Comparison of ENCODE assay signal across 2 fruit fly cellular contexts in genomic region chr3R:5615484-5615883, dm6.
TF ChIP-seq lines count a peak whose summit lies in the region.

No protein-coding gene starts in this region.

- no peak for TF ChIP-seq CTCF in whole organism, embryonic (GFP tag; optimal IDR thresholded peaks at IDR 0.05; lab: Kevin White, UChicago)

TF ChIP-seq in whole organism, embryonic, 481 proteins besides CTCF, POLR2A, EP300 and RAD21:
- TF ChIP-seq peb (GFP tag; IDR thresholded peaks at IDR 0.05; lab: Robert Waterston, UW) (no peak), Doc3 (GFP tag; IDR thresholded peaks at IDR 0.05; lab: Robert Waterston, UW; ENCODE audit: partially characterized antibody) (no peak), Hmr (GFP tag; optimal IDR thresholded peaks at IDR 0.05; lab: Kevin White, UChicago) (no peak), abd-A (tag; optimal IDR thresholded peaks at IDR 0.05; lab: Kevin White, UChicago) (no peak), al (GFP tag; IDR thresholded peaks at IDR 0.05; lab: Robert Waterston, UW) (no peak), CG12769 (tag; optimal IDR thresholded peaks at IDR 0.05; lab: Kevin White, UChicago) (no peak), CG8478 (optimal IDR thresholded peaks at IDR 0.05; lab: Kevin White, UChicago) (peak; percentile 11), Gug (GFP tag; IDR thresholded peaks at IDR 0.05; lab: Robert Waterston, UW) (no peak), crol (GFP tag; IDR thresholded peaks at IDR 0.05; lab: Robert Waterston, UW) (0 out of 2 replicates have a peak, but pooled peaks have one; percentile 9), Adf1 (GFP tag; IDR thresholded peaks at IDR 0.05; lab: Robert Waterston, UW) (peak; percentile 33; the same call in 1 of the 2 replicates), Med (GFP tag; lab: Kevin White, UChicago) (peak; percentile 37)

TF ChIP-seq in whole organism, pupa, 21 proteins besides CTCF, POLR2A, EP300 and RAD21:
- TF ChIP-seq EcR (GFP tag; optimal IDR thresholded peaks at IDR 0.05; lab: Kevin White, UChicago) = peak; percentile 85
- no peak for TF ChIP-seq Snoo (tag; optimal IDR thresholded peaks at IDR 0.05; lab: Kevin White, UChicago)
- peak; percentile 79 for TF ChIP-seq CG13204 (GFP tag; optimal IDR thresholded peaks at IDR 0.05; lab: Kevin White, UChicago)
TF ChIP-seq in whole organism, pupa: peak in this region for 2.
